Worm (Caenorhabditis elegans): ENCODE data around the gene F28H7.2.

The F28H7.2 gene

DNA sequence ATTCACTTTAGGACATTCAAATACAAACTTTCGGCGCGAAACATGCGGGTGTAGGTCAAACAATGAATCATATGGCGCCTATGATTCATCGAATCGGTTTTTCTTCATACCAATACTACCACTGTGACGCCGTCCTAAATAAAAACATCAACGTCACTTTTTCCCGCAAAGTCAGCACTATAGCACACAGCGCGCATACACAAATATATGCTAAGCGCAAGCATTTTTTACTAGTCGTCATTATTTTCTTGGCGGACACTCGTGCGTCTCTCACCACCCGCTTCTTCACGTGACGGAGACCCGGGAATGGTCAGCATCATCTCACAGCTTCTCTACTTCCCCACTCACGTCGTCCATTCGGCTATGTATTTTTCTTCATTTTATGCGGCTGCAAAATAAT lies 24.5 kb upstream of the F28H7.2 start (continued):
- no peak for TF ChIP-seq efl-1 (optimal IDR thresholded peaks at IDR 0.05)
- TF ChIP-seq efl-1 (GFP tag; optimal IDR thresholded peaks at IDR 0.05 in 1 of 2) = no peak
- TF ChIP-seq ztf-4 (tag; optimal IDR thresholded peaks at IDR 0.05) = no peak
- TF ChIP-seq aly-2 (tag; optimal IDR thresholded peaks at IDR 0.05) = no peak
- TF ChIP-seq swsn-7 (tag; optimal IDR thresholded peaks at IDR 0.05) = no peak
- no peak for TF ChIP-seq fkh-4 (tag; optimal IDR thresholded peaks at IDR 0.05; ENCODE audit: borderline replicate concordance)
- TF ChIP-seq alr-1 (tag; optimal IDR thresholded peaks at IDR 0.05; ENCODE audit: borderline replicate concordance) = no peak
- TF ChIP-seq ceh-88 (GFP tag; IDR thresholded peaks at IDR 0.05) = no peak
- no peak for TF ChIP-seq egl-27 (tag; optimal IDR thresholded peaks at IDR 0.05)

- TF ChIP-seq mep-1 (tag; optimal IDR thresholded peaks at IDR 0.05) = no peak
- TF ChIP-seq dsc-1 (tag; optimal IDR thresholded peaks at IDR 0.05) = no peak
- TF ChIP-seq fkh-10 (GFP tag; optimal IDR thresholded peaks at IDR 0.05) = no peak
- no peak for TF ChIP-seq ztf-11 (tag; optimal IDR thresholded peaks at IDR 0.05)
- TF ChIP-seq ceh-8 (GFP tag; optimal IDR thresholded peaks at IDR 0.05) = no peak
- TF ChIP-seq ces-1 (GFP tag; optimal IDR thresholded peaks at IDR 0.05) = no peak
- no peak for TF ChIP-seq elt-3 (tag; optimal IDR thresholded peaks at IDR 0.05)
- TF ChIP-seq nhr-71 (tag; optimal IDR thresholded peaks at IDR 0.05) = peak; percentile 22
- no peak for TF ChIP-seq nhr-237 (tag; optimal IDR thresholded peaks at IDR 0.05)
- TF ChIP-seq efl-1 (optimal IDR thresholded peaks at IDR 0.05) = no peak
- TF ChIP-seq efl-1 (GFP tag; optimal IDR thresholded peaks at IDR 0.05 in 1 of 2) = peak in 1 of 2 experiments; percentile 49
- peak; percentile 36 for TF ChIP-seq hlh-4 (tag; optimal IDR thresholded peaks at IDR 0.05)
- no peak for TF ChIP-seq hlh-17 (GFP tag; optimal IDR thresholded peaks at IDR 0.05; ENCODE audit: borderline replicate concordance)
Measured at ce11 chrV:10723583-10723982, 24.1 kb upstream of the F28H7.2 start.

DNA sequence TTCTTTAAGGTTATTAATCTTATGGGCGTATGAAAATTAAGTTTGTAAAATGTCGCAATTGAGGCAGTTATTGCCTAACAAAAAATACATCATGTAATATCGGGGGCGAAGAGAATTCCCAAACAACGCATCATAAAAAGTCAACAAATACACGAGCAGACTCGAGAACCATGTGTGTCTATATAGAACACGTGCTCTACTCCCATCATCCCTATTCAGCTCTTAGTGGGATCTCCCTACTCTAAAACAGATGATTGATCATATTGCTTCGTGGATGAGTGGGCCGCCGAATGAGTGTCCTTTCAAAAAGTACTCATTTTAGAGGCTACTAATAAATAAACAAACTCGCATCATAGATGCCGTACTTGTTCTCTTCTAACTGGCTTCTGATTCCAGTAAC lies 23.2 kb upstream of the F28H7.2 start:
- TF ChIP-seq nhr-77 (tag; optimal IDR thresholded peaks at IDR 0.05) (no peak), nhr-19 (GFP tag; conservative IDR thresholded peaks at IDR 0.05) (no peak), efl-1 (optimal IDR thresholded peaks at IDR 0.05) (no peak), efl-1 (GFP tag; optimal IDR thresholded peaks at IDR 0.05 in 1 of 2) (no peak), nhr-71 (tag; optimal IDR thresholded peaks at IDR 0.05) (peak; percentile 12), lin-14 (GFP tag; optimal IDR thresholded peaks at IDR 0.05) (peak; percentile 25), pqm-1 (tag; optimal IDR thresholded peaks at IDR 0.05) (no peak), tbx-2 (tag; optimal IDR thresholded peaks at IDR 0.05) (peak; percentile 44), nhr-11 (tag; optimal IDR thresholded peaks at IDR 0.05) (no peak), unc-86 (tag; optimal IDR thresholded peaks at IDR 0.05) (peak; percentile 17), C34B4.2 (tag; optimal IDR thresholded peaks at IDR 0.05) (no peak), sox-4 (tag; optimal IDR thresholded peaks at IDR 0.05) (no peak)

ce11 chrV:10725424-10725951 lies 22.2 kb upstream of the F28H7.2 start:
- TF ChIP-seq pax-3 (tag; optimal IDR thresholded peaks at IDR 0.05) = no peak
- no peak for TF ChIP-seq ceh-63 (GFP tag; optimal IDR thresholded peaks at IDR 0.05)
- no peak for TF ChIP-seq ets-5 (GFP tag; IDR thresholded peaks at IDR 0.05)
- no peak for TF ChIP-seq elt-2 (tag; optimal IDR thresholded peaks at IDR 0.05)
- TF ChIP-seq nhr-84 (tag; optimal IDR thresholded peaks at IDR 0.05) = no peak
- no peak for TF ChIP-seq skn-1 (tag; optimal IDR thresholded peaks at IDR 0.05)
- no peak for TF ChIP-seq hpl-2 (GFP tag; optimal IDR thresholded peaks at IDR 0.05)
- peak in 1 of 2 experiments; percentile 31 for TF ChIP-seq lin-35 (GFP tag; optimal IDR thresholded peaks at IDR 0.05)
- peak; percentile 12 for TF ChIP-seq nhr-20 (tag; optimal IDR thresholded peaks at IDR 0.05)
- no peak for TF ChIP-seq ztf-4 (tag; optimal IDR thresholded peaks at IDR 0.05)
- no peak for TF ChIP-seq unc-30 (tag; optimal IDR thresholded peaks at IDR 0.05)
- TF ChIP-seq efl-1 (optimal IDR thresholded peaks at IDR 0.05) = no peak
- peak in 1 of 2 experiments; percentile 63 for TF ChIP-seq efl-1 (GFP tag; optimal IDR thresholded peaks at IDR 0.05 in 1 of 2)
- TF ChIP-seq nhr-19 (GFP tag; conservative IDR thresholded peaks at IDR 0.05) = no peak
- TF ChIP-seq ceh-88 (GFP tag; IDR thresholded peaks at IDR 0.05) = no peak
- no peak for TF ChIP-seq dpl-1 (GFP tag; optimal IDR thresholded peaks at IDR 0.05)
- no peak for TF ChIP-seq C16A3.4 (tag; optimal IDR thresholded peaks at IDR 0.05)
- TF ChIP-seq blmp-1 (tag; optimal IDR thresholded peaks at IDR 0.05) = peak; percentile 53
- no peak for TF ChIP-seq mab-9 (GFP tag; IDR thresholded peaks at IDR 0.05)
- peak; percentile 21 for TF ChIP-seq unc-130 (tag; optimal IDR thresholded peaks at IDR 0.05)
- no peak for TF ChIP-seq C04F5.9 (tag; optimal IDR thresholded peaks at IDR 0.05)
- no peak for TF ChIP-seq zip-4 (GFP tag; optimal IDR thresholded peaks at IDR 0.05)
- peak; percentile 30 for TF ChIP-seq nhr-71 (tag; optimal IDR thresholded peaks at IDR 0.05)
- no peak for TF ChIP-seq aha-1 (tag; optimal IDR thresholded peaks at IDR 0.05)
- TF ChIP-seq mdl-1 (tag; optimal IDR thresholded peaks at IDR 0.05) = peak in 1 of 2 experiments; percentile 26
